Fruit fly (Drosophila melanogaster) whole organism, embryonic: Measurements from ENCODE around the gene CG14367.

Source experiments
- Abd-B ChIP-seq: fragments of 200-800 bp; sonication (Bioruptor generic); optimal IDR thresholded peaks from 2 replicates; lab custom pipeline; 2018; ENCODE audit warnings: missing biosample characterization, mild to moderate bottlenecking, missing genetic modification characterization, moderate library complexity
- Awh ChIP-seq: fragments of 200-800 bp; sonication (Bioruptor generic); IDR thresholded peaks from 2 replicates; pipeline ENCODE4, ENCODE4 v1.3.6; 2022; ENCODE audit warnings: missing biosample characterization, missing genetic modification characterization
- CG10209 ChIP-seq: fragments of 200-800 bp; sonication (Bioruptor generic); optimal IDR thresholded peaks from 3 replicates; lab custom pipeline; 2017; ENCODE audit warnings: missing biosample characterization, mild to moderate bottlenecking, missing genetic modification characterization, missing genetic modification reagents
- CG10565 ChIP-seq: fragments of 200-800 bp; sonication (Bioruptor generic); optimal IDR thresholded peaks from 3 replicates; lab custom pipeline; 2016; ENCODE audit warnings: missing biosample characterization, mild to moderate bottlenecking, missing genetic modification characterization
- CG11560 ChIP-seq: fragments of 200-800 bp; sonication (Bioruptor generic); IDR thresholded peaks from 3 replicates; pipeline ENCODE4 v1.3.6; 2022; ENCODE audit warnings: missing biosample characterization, missing genetic modification characterization
- CG1233 ChIP-seq: fragments of 200-800 bp; sonication (Bioruptor generic); optimal IDR thresholded peaks from 4 replicates; lab custom pipeline; 2018; ENCODE audit warnings: missing biosample characterization, mild to moderate bottlenecking, missing genetic modification characterization
- CG13287 ChIP-seq: fragments of 200-800 bp; sonication (Bioruptor generic); IDR thresholded peaks from 2 replicates; pipeline ENCODE4 v1.3.6; 2022; ENCODE audit warnings: missing biosample characterization, missing genetic modification characterization; ENCODE audit not compliant: partially characterized antibody
- CG17612 ChIP-seq: fragments of 200-800 bp; sonication (Bioruptor generic); IDR thresholded peaks from 2 replicates; pipeline ENCODE4 v1.3.6; 2022; ENCODE audit warnings: missing biosample characterization, missing genetic modification characterization
- CG18262 ChIP-seq: fragments of 200-800 bp; optimal IDR thresholded peaks from 3 replicates; lab custom pipeline; 2019; ENCODE audit warnings: missing biosample characterization, mild to moderate bottlenecking, missing genetic modification characterization, moderate library complexity
- CG2199 ChIP-seq: fragments of 200-800 bp; sonication (Bioruptor generic); IDR thresholded peaks from 3 replicates; pipeline ENCODE4 v1.3.6; 2022; ENCODE audit warnings: missing biosample characterization, missing genetic modification characterization
- CG2712 ChIP-seq: fragments of 200-800 bp; optimal IDR thresholded peaks from 3 replicates; lab custom pipeline; 2019; ENCODE audit warnings: missing biosample characterization, mild to moderate bottlenecking, missing genetic modification characterization, moderate library complexity
- CG34376 ChIP-seq: fragments of 200-800 bp; sonication (Bioruptor generic); optimal IDR thresholded peaks from 2 replicates; lab custom pipeline; 2018; ENCODE audit warnings: missing biosample characterization, mild to moderate bottlenecking, missing genetic modification characterization
- CG3847 ChIP-seq: fragments of 200-800 bp; sonication (Bioruptor generic); IDR thresholded peaks from 2 replicates; pipeline ENCODE4 v1.3.6; 2022; ENCODE audit warnings: missing biosample characterization, missing genetic modification characterization
- CG4730 ChIP-seq: fragments of 200-800 bp; sonication (Bioruptor generic); IDR thresholded peaks from 2 replicates; pipeline ENCODE4 v1.3.6; 2022; ENCODE audit warnings: missing biosample characterization, missing genetic modification characterization
- CG5180 ChIP-seq: fragments of 200-800 bp; sonication (Bioruptor generic); optimal IDR thresholded peaks from 3 replicates; lab custom pipeline; 2017; ENCODE audit warnings: missing biosample characterization, missing genetic modification characterization, mild to moderate bottlenecking, moderate library complexity, missing genetic modification reagents
- CG6254 ChIP-seq: fragments of 200-800 bp; sonication (Bioruptor generic); optimal IDR thresholded peaks from 3 replicates; lab custom pipeline; 2017; ENCODE audit warnings: mild to moderate bottlenecking, missing biosample characterization, missing genetic modification reagents, missing genetic modification characterization
- CG6791 ChIP-seq: fragments of 200-800 bp; sonication (Bioruptor generic); IDR thresholded peaks from 3 replicates; pipeline ENCODE4 v1.3.6; 2022; ENCODE audit warnings: missing biosample characterization, missing genetic modification characterization; ENCODE audit not compliant: partially characterized antibody
- CG7372 ChIP-seq: fragments of 200-800 bp; sonication (Bioruptor generic); IDR thresholded peaks from 2 replicates; pipeline ENCODE4 v1.3.6; 2022; ENCODE audit warnings: missing biosample characterization, missing genetic modification characterization
- CG8281 ChIP-seq: fragments of 200-800 bp; sonication (Bioruptor generic); optimal IDR thresholded peaks from 2 replicates; lab custom pipeline; 2018; ENCODE audit warnings: missing biosample characterization, mild to moderate bottlenecking, missing genetic modification characterization, moderate library complexity
- CoRest ChIP-seq: fragments of 200-800 bp; sonication (Bioruptor generic); optimal IDR thresholded peaks from 3 replicates; lab custom pipeline; 2018; ENCODE audit warnings: missing biosample characterization, mild to moderate bottlenecking, missing genetic modification characterization, moderate library complexity
- Hr3 ChIP-seq: fragments of 200-800 bp; sonication (Bioruptor generic); optimal IDR thresholded peaks from 3 replicates; lab custom pipeline; 2016; ENCODE audit warnings: missing biosample characterization, missing genetic modification characterization
- Jarid2 ChIP-seq: fragments of 200-800 bp; sonication (Bioruptor generic); optimal IDR thresholded peaks from 3 replicates; lab custom pipeline; 2017; ENCODE audit warnings: mild to moderate bottlenecking, missing biosample characterization, missing genetic modification reagents, missing genetic modification characterization
- Mad ChIP-seq: fragments of 200-800 bp; sonication (Bioruptor generic); optimal IDR thresholded peaks from 2 replicates; lab custom pipeline; 2016; ENCODE audit warnings: missing biosample characterization, missing genetic modification characterization
- Myb ChIP-seq: fragments of 200-800 bp; sonication (Bioruptor generic); optimal IDR thresholded peaks from 2 replicates; lab custom pipeline; 2016; ENCODE audit warnings: missing biosample characterization, missing genetic modification characterization
- NC2β ChIP-seq: fragments of 200-800 bp; sonication (Bioruptor generic); optimal IDR thresholded peaks from 2 replicates; lab custom pipeline; 2016; ENCODE audit warnings: missing biosample characterization, missing genetic modification characterization
- Nf-YB ChIP-seq: fragments of 200-800 bp; sonication (Bioruptor generic); optimal IDR thresholded peaks from 3 replicates; lab custom pipeline; 2019; ENCODE audit warnings: missing biosample characterization, mild to moderate bottlenecking, missing genetic modification characterization, moderate library complexity
- Poxn ChIP-seq: fragments of 200-800 bp; sonication (Bioruptor generic); IDR thresholded peaks from 2 replicates; pipeline ENCODE4 v1.3.6; 2022; ENCODE audit warnings: missing biosample characterization, missing genetic modification characterization
- Ssrp ChIP-seq: fragments of 200-800 bp; sonication (Bioruptor generic); optimal IDR thresholded peaks from 2 replicates; lab custom pipeline; 2018; ENCODE audit warnings: missing biosample characterization, mild to moderate bottlenecking, missing genetic modification characterization, moderate library complexity
- ato ChIP-seq: fragments of 200-800 bp; sonication (Bioruptor generic); IDR thresholded peaks from 2 replicates; pipeline ENCODE4 v1.3.6; 2022; ENCODE audit warnings: missing biosample characterization, missing genetic modification characterization; ENCODE audit not compliant: partially characterized antibody
- chif ChIP-seq, 2 experiments: fragments of 200-800 bp; sonication (Bioruptor generic); optimal IDR thresholded peaks; 3 replicates each; lab custom pipeline; 2016; ENCODE audit warnings: missing biosample characterization in 2 of 2, missing genetic modification characterization in 2 of 2
- disco-r ChIP-seq: fragments of 200-800 bp; sonication (Bioruptor generic); optimal IDR thresholded peaks from 2 replicates; lab custom pipeline; 2016; ENCODE audit warnings: missing biosample characterization, missing genetic modification characterization
- dpn ChIP-seq, 2 experiments: fragments of 200-800 bp; sonication (Bioruptor generic); optimal IDR thresholded peaks; 3 replicates each; lab custom pipeline; 2016; ENCODE audit warnings: missing biosample characterization in 2 of 2, missing genetic modification characterization in 2 of 2
- dysf ChIP-seq: fragments of 200-800 bp; sonication (Bioruptor generic); IDR thresholded peaks from 3 replicates; pipeline ENCODE4 v1.3.6; 2022; ENCODE audit warnings: missing biosample characterization, missing genetic modification characterization
- emc ChIP-seq: fragments of 200-800 bp; sonication (Bioruptor generic); optimal IDR thresholded peaks from 2 replicates; lab custom pipeline; 2016; ENCODE audit warnings: missing biosample characterization, missing genetic modification characterization
- en ChIP-seq: fragments of 200-800 bp; sonication (Bioruptor generic); optimal IDR thresholded peaks from 2 replicates; lab custom pipeline; 2016; ENCODE audit warnings: missing biosample characterization, missing genetic modification characterization
- eve ChIP-seq, 2 experiments: fragments of >200 bp; optimal IDR thresholded peaks; 2 replicates each; lab custom pipeline; 2017; ENCODE audit warnings: missing biosample characterization in 2 of 2, missing genetic modification characterization in 2 of 2
- gem ChIP-seq: fragments of 200-800 bp; sonication (Bioruptor generic); optimal IDR thresholded peaks from 2 replicates; lab custom pipeline; 2019; ENCODE audit warnings: missing biosample characterization, mild to moderate bottlenecking, missing genetic modification characterization, moderate library complexity
- gsb-n ChIP-seq: fragments of 200-800 bp; sonication (Bioruptor generic); optimal IDR thresholded peaks from 3 replicates; lab custom pipeline; 2018; ENCODE audit warnings: missing biosample characterization, mild to moderate bottlenecking, missing genetic modification characterization
- hbn ChIP-seq: fragments of 200-800 bp; sonication (Bioruptor generic); IDR thresholded peaks from 2 replicates; pipeline ENCODE4 v1.3.6; 2022; ENCODE audit warnings: missing biosample characterization, missing genetic modification characterization; ENCODE audit not compliant: partially characterized antibody
- ind ChIP-seq: fragments of 200-800 bp; sonication (Bioruptor generic); optimal IDR thresholded peaks from 3 replicates; lab custom pipeline; 2016; ENCODE audit warnings: missing biosample characterization, missing genetic modification characterization
- nau ChIP-seq: fragments of 200-800 bp; sonication (Bioruptor generic); optimal IDR thresholded peaks from 3 replicates; lab custom pipeline; 2017; ENCODE audit warnings: missing biosample characterization, mild to moderate bottlenecking, missing genetic modification characterization, missing genetic modification reagents
- nmo ChIP-seq: fragments of 200-800 bp; sonication (Bioruptor generic); optimal IDR thresholded peaks from 2 replicates; lab custom pipeline; 2018; ENCODE audit warnings: missing biosample characterization, mild to moderate bottlenecking, missing genetic modification characterization, moderate library complexity
- nom ChIP-seq: fragments of 200-800 bp; sonication (Bioruptor generic); optimal IDR thresholded peaks from 2 replicates; lab custom pipeline; 2017; ENCODE audit warnings: missing biosample characterization, missing genetic modification characterization, mild to moderate bottlenecking, moderate library complexity, missing genetic modification reagents
- pnt ChIP-seq: fragments of 200-800 bp; sonication (Bioruptor generic); optimal IDR thresholded peaks from 3 replicates; lab custom pipeline; 2016; ENCODE audit warnings: missing biosample characterization, missing genetic modification characterization
- pum ChIP-seq: fragments of 200-800 bp; sonication (Bioruptor generic); optimal IDR thresholded peaks from 2 replicates; lab custom pipeline; 2016; ENCODE audit warnings: missing biosample characterization, missing genetic modification characterization
- ranshi ChIP-seq: fragments of 200-800 bp; sonication (Bioruptor generic); IDR thresholded peaks from 2 replicates; pipeline ENCODE4 v1.3.6; 2022; ENCODE audit warnings: missing biosample characterization, missing genetic modification characterization
- sisA ChIP-seq: fragments of 200-800 bp; sonication (Bioruptor generic); IDR thresholded peaks from 2 replicates; pipeline ENCODE4 v1.3.6; 2022; ENCODE audit warnings: missing biosample characterization, missing genetic modification characterization
- toy ChIP-seq: fragments of 200-800 bp; sonication (Bioruptor generic); IDR thresholded peaks from 2 replicates; pipeline ENCODE4 v1.3.6; 2022; ENCODE audit warnings: missing biosample characterization, missing genetic modification characterization
- ttk ChIP-seq: fragments of 200-800 bp; sonication (Bioruptor generic); IDR thresholded peaks from 2 replicates; pipeline ENCODE4 v2.1.2; 2022; ENCODE audit warnings: missing biosample characterization, missing genetic modification characterization
- yki ChIP-seq: fragments of >200 bp; optimal IDR thresholded peaks from 3 replicates; lab custom pipeline; 2018

Gene CG14367

dm6 chr3R:13715012-13715673 is 21.3 kb downstream of the CG14367 start, which contains the start of gene kmr (continued):
- TF ChIP-seq CG3847 (no peak), CG6254 (GFP tag; lab: Kevin White, UChicago) (peak; percentile 30), CG17612 (no peak), pum (GFP tag; lab: Kevin White, UChicago) (no peak), CG5180 (GFP tag; lab: Kevin White, UChicago) (peak; percentile 47), emc (no peak), ind (GFP tag; lab: Kevin White, UChicago) (no peak), CG34376 (peak; percentile 78), Ssrp (no peak), CG18262 (tag; lab: Kevin White, UChicago) (no peak), disco-r (peak; percentile 3), nom (GFP tag; lab: Kevin White, UChicago) (peak; percentile 52), eve (GFP tag; optimal IDR thresholded peaks at IDR 0.05; lab: Kevin White, UChicago) (peak in 1 of 2 experiments; percentile 84), CG10565 (GFP tag; lab: Kevin White, UChicago) (no peak), CG8281 (no peak), gsb-n (tag; lab: Kevin White, UChicago) (no peak), CG2712 (tag; lab: Kevin White, UChicago) (no peak), yki (lab: Kevin White, UChicago) (no peak), Myb (GFP tag; lab: Kevin White, UChicago) (no peak), CG7372 (GFP tag; lab: Robert Waterston, UW) (peak; percentile 18; the same call in 1 of the 2 replicates), CG10209 (no peak), nmo (GFP tag; lab: Kevin White, UChicago) (peak; percentile 23), Jarid2 (GFP tag; lab: Kevin White, UChicago) (peak; percentile 98), Poxn (GFP tag; lab: Robert Waterston, UW) (no peak), CG4730 (no peak), CG11560 (tag; lab: Robert Waterston, UW) (no peak), chif (GFP tag; optimal IDR thresholded peaks at IDR 0.05; lab: Kevin White, UChicago) (peak in 1 of 2 experiments; percentile 31), CG13287 (GFP tag; lab: Robert Waterston, UW) (peak; percentile 65; the same call in 1 of the 2 replicates), pnt (peak; percentile 5), ato (GFP tag; lab: Robert Waterston, UW) (peak; percentile 67; the same call in 1 of the 2 replicates), CoRest (tag; lab: Kevin White, UChicago) (no peak), Abd-B (GFP tag; lab: Kevin White, UChicago) (no peak), ranshi (GFP tag; lab: Robert Waterston, UW) (peak; percentile 26; the same call in 1 of the 2 replicates), Mad (GFP tag; lab: Kevin White, UChicago) (peak; percentile 29), dpn (GFP tag; optimal IDR thresholded peaks at IDR 0.05; lab: Kevin White, UChicago) (peak; percentile 9 to 15), hbn (GFP tag; lab: Robert Waterston, UW) (no peak), en (GFP tag; lab: Kevin White, UChicago) (no peak), dysf (GFP tag; lab: Robert Waterston, UW) (no peak; the same call in 2 of the 3 replicates), toy (GFP tag; lab: Robert Waterston, UW) (no peak), CG6791 (GFP tag; lab: Robert Waterston, UW) (no peak), Nf-YB (GFP tag; lab: Kevin White, UChicago) (peak; percentile 20), ttk (GFP tag; lab: Robert Waterston, UW) (no peak), NC2β (GFP tag; lab: Kevin White, UChicago) (peak; percentile 38), Awh (GFP tag; lab: Robert Waterston, UW) (peak; percentile 51; the same call in 1 of the 2 replicates), CG2199 (GFP tag; lab: Robert Waterston, UW) (peak; percentile 80), CG1233 (GFP tag; lab: Kevin White, UChicago) (peak; percentile 47), gem (tag; lab: Kevin White, UChicago) (no peak), nau (GFP tag; lab: Kevin White, UChicago) (peak; percentile 72), sisA (GFP tag; lab: Robert Waterston, UW) (no peak), Hr3 (GFP tag; lab: Kevin White, UChicago) (no peak)
